Worm (Caenorhabditis elegans): ENCODE results near the gene F59B10.4.

F59B10.4 gene

DNA sequence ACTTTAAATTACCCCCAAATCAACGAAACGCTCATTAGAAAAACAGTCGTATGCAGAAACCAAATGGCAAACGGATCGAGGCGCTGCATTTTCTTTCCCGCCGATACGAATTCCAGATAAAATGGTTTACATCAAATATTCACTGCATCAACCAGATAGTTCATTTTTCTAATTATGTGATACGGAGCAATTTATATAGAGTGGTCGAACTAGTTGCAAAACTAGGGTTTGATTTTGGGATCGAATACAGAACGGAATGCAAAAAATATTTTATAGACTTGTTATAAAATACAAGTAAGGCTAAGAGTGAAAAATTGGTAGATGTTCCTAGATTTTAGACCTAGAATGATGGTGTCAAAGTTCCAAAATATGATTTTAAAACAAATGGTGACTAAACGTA is 946 bp upstream of the F59B10.4 start:
- no peak for TF ChIP-seq ztf-22 (GFP tag; optimal IDR thresholded peaks at IDR 0.05)

DNA sequence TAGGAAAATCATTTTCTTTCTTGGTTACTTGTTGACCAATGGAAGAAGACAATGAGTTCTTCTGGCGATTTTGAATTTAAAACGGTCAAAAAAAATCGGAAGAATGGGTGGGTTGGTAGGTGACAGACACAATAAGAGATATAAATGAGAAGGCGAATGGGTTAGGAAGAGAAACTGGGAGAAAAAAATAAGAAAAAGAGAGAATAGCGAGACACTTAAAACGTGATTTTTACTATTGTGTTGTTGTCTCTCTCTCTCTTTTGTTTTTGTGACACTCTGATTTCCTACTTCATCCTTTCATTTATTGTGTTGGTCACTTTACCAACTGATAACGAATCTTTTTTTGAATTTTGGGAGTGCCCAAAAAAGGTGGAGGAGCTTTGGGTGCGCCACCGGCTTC is 2.5 kb downstream of the F59B10.4 start:
- TF ChIP-seq hmg-1.2 (GFP tag; IDR thresholded peaks at IDR 0.05) (no peak), madf-3 (GFP tag; IDR thresholded peaks at IDR 0.05) (0 out of 2 replicates have a peak, but pooled peaks have one; percentile 45)

DNA sequence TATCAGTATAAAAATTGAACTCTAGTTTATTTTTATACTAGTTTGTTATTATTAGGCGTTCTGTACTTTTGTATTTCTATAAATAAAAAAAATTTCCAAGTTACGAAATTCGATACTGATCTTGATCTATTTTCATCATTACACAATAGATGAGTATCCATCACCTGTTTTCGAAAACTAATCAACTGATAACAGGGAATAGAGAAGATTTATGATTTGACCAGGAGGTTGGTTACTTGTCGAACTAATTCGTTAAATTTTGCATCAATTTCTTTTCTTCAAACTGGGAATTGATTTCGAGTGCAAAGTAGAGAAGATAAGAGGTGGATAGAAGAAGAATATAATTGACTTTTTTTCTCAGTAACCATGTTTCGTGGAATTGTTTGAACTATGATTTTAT is 3.5 kb downstream of the F59B10.4 start:
- no peak for TF ChIP-seq F57C9.4 (tag; optimal IDR thresholded peaks at IDR 0.05)
- TF ChIP-seq cebp-1 (GFP tag; IDR thresholded peaks at IDR 0.05) = no peak
- peak; percentile 15 for TF ChIP-seq cebp-1 (tag; optimal IDR thresholded peaks at IDR 0.05)

DNA sequence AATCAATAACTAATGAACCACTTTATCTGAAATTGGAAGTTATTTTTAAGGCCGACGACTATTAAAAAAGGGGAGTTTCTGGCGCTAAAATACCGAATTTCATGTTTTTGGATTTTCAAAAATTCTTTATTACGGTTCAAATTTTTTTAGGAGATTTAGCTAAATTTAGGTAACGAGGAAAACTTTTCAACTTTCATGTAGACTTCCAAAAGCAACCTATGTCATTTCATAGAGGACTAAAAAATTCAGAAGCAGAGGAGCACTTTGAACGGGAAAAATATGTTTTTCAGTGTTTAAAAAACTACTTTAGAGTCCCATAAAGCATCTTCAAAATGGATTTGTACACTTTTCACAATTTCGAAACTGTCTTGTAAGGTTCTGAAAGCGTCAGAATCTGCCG is 5.5 kb downstream of the F59B10.4 start:
- TF ChIP-seq F23B12.7 (tag; optimal IDR thresholded peaks at IDR 0.05; ENCODE audit: insufficient read depth) = no peak
- TF ChIP-seq cebp-1 (GFP tag; IDR thresholded peaks at IDR 0.05) = no peak
- TF ChIP-seq cebp-1 (tag; optimal IDR thresholded peaks at IDR 0.05) = peak; percentile 3

DNA sequence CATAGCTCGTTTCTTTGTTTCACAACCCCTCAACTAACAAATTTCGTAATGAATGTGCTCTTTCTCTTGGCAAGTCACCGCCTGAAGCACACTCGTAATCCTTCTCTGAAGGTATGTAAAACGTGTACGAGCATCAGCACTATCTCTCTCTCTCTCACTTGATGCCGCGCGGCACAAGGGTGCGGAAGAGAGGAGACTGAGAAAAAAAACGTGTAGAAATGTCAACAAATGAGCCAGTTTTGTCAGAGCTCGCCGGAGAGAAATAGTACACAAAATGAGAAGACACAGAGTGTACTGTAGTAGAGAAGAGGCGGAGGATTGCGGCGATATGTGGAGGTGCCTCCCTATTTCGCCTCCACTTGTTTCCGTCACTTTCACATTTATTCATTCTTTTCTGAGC is 8.7 kb downstream of the F59B10.4 start, which contains the start of gene F59B10.3:
Gene F59B10.3, plus strand, starts transcription at position 301 of the 400 bp plus-strand sequence.
- TF ChIP-seq hlh-12 (tag; optimal IDR thresholded peaks at IDR 0.05) = no peak
- no peak for TF ChIP-seq cebp-1 (GFP tag; IDR thresholded peaks at IDR 0.05)
- TF ChIP-seq cebp-1 (tag; optimal IDR thresholded peaks at IDR 0.05) = peak; percentile 1
- no peak for TF ChIP-seq bed-2 (GFP tag; IDR thresholded peaks at IDR 0.05)
- TF ChIP-seq hsf-1 (GFP tag; IDR thresholded peaks at IDR 0.05) = no peak
- TF ChIP-seq unc-130 (GFP tag; optimal IDR thresholded peaks at IDR 0.05) = no peak
- no peak for TF ChIP-seq ceh-58 (GFP tag; IDR thresholded peaks at IDR 0.05)

DNA sequence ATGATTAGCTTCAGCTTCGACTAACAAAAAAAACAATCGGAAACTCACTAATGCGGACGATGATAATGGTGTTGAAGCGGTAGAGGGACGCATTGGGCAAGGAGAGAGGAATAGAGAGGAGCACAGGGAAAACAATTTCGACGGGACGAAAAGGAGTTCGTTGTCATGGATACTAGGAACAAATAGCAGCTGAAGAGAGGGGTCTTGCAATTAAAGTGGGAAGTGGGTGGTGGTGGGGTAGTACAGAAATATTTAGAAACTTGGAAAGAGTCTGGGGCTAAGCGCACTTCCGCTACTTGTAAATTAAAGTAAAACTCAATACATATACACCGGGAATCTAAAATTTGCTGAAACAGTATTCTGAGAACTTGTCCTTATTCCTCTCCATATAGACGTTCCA is 9.2 kb downstream of the F59B10.4 start, which contains the start of gene F59B10.2:
Gene F59B10.2, minus strand, starts transcription at position 101 of the 400 bp plus-strand sequence.
- TF ChIP-seq xnd-1 (tag; optimal IDR thresholded peaks at IDR 0.05) = no peak
- no peak for TF ChIP-seq ama-1 (optimal IDR thresholded peaks at IDR 0.05)
- TF ChIP-seq ama-1 (GFP tag; optimal IDR thresholded peaks at IDR 0.05) = no peak
- TF ChIP-seq hlh-26 (GFP tag; conservative IDR thresholded peaks at IDR 0.05) = no peak

DNA sequence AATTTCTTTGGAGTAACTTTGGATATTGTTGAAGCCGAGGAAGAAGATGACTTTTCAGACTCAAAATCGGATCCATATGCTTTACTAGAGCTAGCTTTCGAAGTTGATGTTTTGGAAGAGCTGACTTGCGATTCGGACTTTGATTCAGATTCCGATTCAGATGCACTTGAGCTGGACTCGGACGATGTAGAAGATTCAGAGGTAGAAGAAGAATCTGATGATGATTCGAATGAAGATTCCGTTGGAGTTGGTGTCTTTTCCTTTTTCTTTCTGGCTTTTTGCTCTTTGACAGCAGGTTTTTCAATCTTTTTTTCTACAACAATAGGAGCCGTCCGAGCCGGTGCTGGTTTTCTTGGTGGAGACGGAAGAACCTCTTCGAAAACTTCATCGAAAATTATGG is 11.0 kb downstream of the F59B10.4 start:
- TF ChIP-seq pbrm-1 (GFP tag; IDR thresholded peaks at IDR 0.05) (no peak), snpc-1.1 (tag; optimal IDR thresholded peaks at IDR 0.05; ENCODE audit: insufficient read depth) (no peak), F37B4.10 (GFP tag; IDR thresholded peaks at IDR 0.05) (no peak), xnd-1 (tag; optimal IDR thresholded peaks at IDR 0.05) (no peak), egl-44 (GFP tag; IDR thresholded peaks at IDR 0.05) (no peak), F22D6.2 (tag; optimal IDR thresholded peaks at IDR 0.05) (no peak), ets-4 (GFP tag; optimal IDR thresholded peaks at IDR 0.05) (no peak), aptf-3 (GFP tag; IDR thresholded peaks at IDR 0.05) (no peak), madf-8 (GFP tag; conservative IDR thresholded peaks at IDR 0.05) (no peak), ZK185.1 (tag; optimal IDR thresholded peaks at IDR 0.05; ENCODE audit: poor library complexity, severe bottlenecking) (no peak), pha-4 (tag; optimal IDR thresholded peaks at IDR 0.05) (no peak), C06A6.2 (GFP tag; conservative IDR thresholded peaks at IDR 0.05) (no peak), ccch-3 (GFP tag; optimal IDR thresholded peaks at IDR 0.05) (no peak), ceh-27 (GFP tag; optimal IDR thresholded peaks at IDR 0.05) (no peak)
